Fruit fly (Drosophila melanogaster) S2 (cell line): ENCODE data around the gene CG13901.

ENCODE experiments used
- CG8478 ChIP-seq: fragments of >200 bp; optimal IDR thresholded peaks from 2 replicates; lab custom pipeline; 2018
- CTCF ChIP-seq, 2 experiments: fragments of >200 bp; optimal IDR thresholded peaks; 2 replicates each; lab custom pipeline; 2018

DNA sequence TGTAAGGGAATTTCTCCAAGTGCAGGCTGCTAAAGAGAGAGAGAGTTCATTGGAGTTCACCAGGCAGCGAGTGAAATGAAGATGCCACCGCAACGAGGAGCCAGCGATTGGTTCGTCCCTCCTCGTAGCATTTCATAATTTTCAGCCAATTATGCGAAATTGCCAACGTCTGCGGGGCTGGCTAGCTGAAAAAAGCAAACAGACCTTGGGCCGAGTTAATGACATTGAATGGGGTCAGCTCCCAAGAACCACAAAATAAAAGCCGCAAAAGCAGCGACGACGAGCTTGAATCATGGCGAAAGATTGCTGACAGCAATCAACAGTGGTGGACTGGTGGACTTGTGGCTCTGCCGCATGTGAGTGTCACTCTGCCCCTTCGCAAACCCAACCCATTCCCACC lies 14.0 kb downstream of the CG13901 start:
- TF ChIP-seq CTCF (optimal IDR thresholded peaks at IDR 0.05; lab: Kevin White, UChicago) = no peak
- no peak for TF ChIP-seq CG8478 (lab: Kevin White, UChicago)
